Worm (Caenorhabditis elegans): Measurements from ENCODE around the gene acc-3.

DNA sequence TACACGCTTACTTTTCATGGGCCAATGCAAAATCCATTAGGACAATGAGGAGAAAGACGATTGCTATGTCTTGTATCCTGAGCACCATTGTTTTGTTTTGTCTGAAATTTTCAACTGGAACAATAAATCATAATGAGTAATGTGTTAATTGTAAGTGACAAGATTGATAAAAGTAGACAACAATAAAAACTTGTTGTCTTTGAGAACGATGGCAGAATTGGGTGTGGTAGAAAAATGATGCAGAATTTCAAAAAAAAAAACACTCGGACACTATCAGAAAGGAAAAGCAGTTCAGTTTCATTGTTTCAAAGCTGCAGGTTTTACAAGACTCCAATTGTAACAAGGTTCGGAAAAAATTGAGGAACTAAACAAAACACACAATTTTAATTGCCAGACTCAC lies 44.7 kb downstream of the acc-3 start, which contains the start of gene K02G10.15:
- TF ChIP-seq flt-1 (GFP tag; IDR thresholded peaks at IDR 0.05) (no peak), tab-1 (GFP tag; IDR thresholded peaks at IDR 0.05) (no peak), T22C8.4 (GFP tag; IDR thresholded peaks at IDR 0.05) (no peak), ztf-23 (GFP tag; IDR thresholded peaks at IDR 0.05) (no peak), med-1 (GFP tag; optimal IDR thresholded peaks at IDR 0.05; ENCODE audit: insufficient read depth) (no peak), klf-2 (GFP tag; conservative IDR thresholded peaks at IDR 0.05) (no peak)
